Worm (Caenorhabditis elegans): Measurements from ENCODE around the gene C23G10.11.
A peak's percentile ranks its signal among the peaks of the same experiment; 100 is the strongest.

C23G10.11 gene

ce11 chrIII:6206161-6206853 lies 9.1 kb downstream of the C23G10.11 start, which contains the start of the genes sna-3 and rps-3:
sna-3 (minus strand) TSS chrIII:6206211.
rps-3 (plus strand) TSS chrIII:6206803.
- TF ChIP-seq nhr-25 (tag; optimal IDR thresholded peaks at IDR 0.05) (peak; percentile 83), tbx-2 (tag; optimal IDR thresholded peaks at IDR 0.05) (no peak), skn-1 (tag; optimal IDR thresholded peaks at IDR 0.05) (no peak), lsy-12 (tag; optimal IDR thresholded peaks at IDR 0.05) (peak; percentile 29), fos-1 (tag; optimal IDR thresholded peaks at IDR 0.05) (no peak), daf-12 (tag; optimal IDR thresholded peaks at IDR 0.05) (no peak), egl-5 (tag; optimal IDR thresholded peaks at IDR 0.05) (peak; percentile 34), mdl-1 (tag; optimal IDR thresholded peaks at IDR 0.05) (no peak), ceh-82 (tag; optimal IDR thresholded peaks at IDR 0.05) (no peak), ceh-28 (tag; optimal IDR thresholded peaks at IDR 0.05) (peak; percentile 57), lin-15B (tag; optimal IDR thresholded peaks at IDR 0.05) (peak; percentile 84), snpc-4 (tag; optimal IDR thresholded peaks at IDR 0.05) (no peak), nhr-11 (tag; optimal IDR thresholded peaks at IDR 0.05) (peak; percentile 31), R02D3.7 (tag; optimal IDR thresholded peaks at IDR 0.05) (peak; percentile 62), nhr-76 (tag; optimal IDR thresholded peaks at IDR 0.05) (no peak), nhr-77 (tag; optimal IDR thresholded peaks at IDR 0.05) (no peak), aly-2 (tag; optimal IDR thresholded peaks at IDR 0.05) (no peak), ama-1 (optimal IDR thresholded peaks at IDR 0.05) (peak; percentile 40), eor-1 (tag; optimal IDR thresholded peaks at IDR 0.05) (no peak), nhr-12 (tag; optimal IDR thresholded peaks at IDR 0.05) (no peak), ceh-9 (tag; optimal IDR thresholded peaks at IDR 0.05) (no peak), elt-2 (tag; optimal IDR thresholded peaks at IDR 0.05) (peak; percentile 47), pha-4 (tag; optimal IDR thresholded peaks at IDR 0.05) (peak; percentile 92), fkh-10 (GFP tag; optimal IDR thresholded peaks at IDR 0.05) (no peak), pqm-1 (tag; optimal IDR thresholded peaks at IDR 0.05) (peak; percentile 65), zag-1 (tag; optimal IDR thresholded peaks at IDR 0.05) (no peak), unc-62 (GFP tag; optimal IDR thresholded peaks at IDR 0.05) (no peak), lin-39 (tag; optimal IDR thresholded peaks at IDR 0.05) (peak; percentile 63), egl-27 (tag; optimal IDR thresholded peaks at IDR 0.05) (no peak), fkh-2 (tag; optimal IDR thresholded peaks at IDR 0.05) (no peak), nhr-67 (tag; optimal IDR thresholded peaks at IDR 0.05) (no peak), nhr-237 (tag; optimal IDR thresholded peaks at IDR 0.05) (no peak), mml-1 (tag; optimal IDR thresholded peaks at IDR 0.05) (no peak), jun-1 (tag; optimal IDR thresholded peaks at IDR 0.05) (peak; percentile 8), ztf-11 (tag; optimal IDR thresholded peaks at IDR 0.05) (no peak), nhr-28 (tag; optimal IDR thresholded peaks at IDR 0.05) (no peak), elt-1 (tag; optimal IDR thresholded peaks at IDR 0.05) (no peak), nhr-43 (tag; optimal IDR thresholded peaks at IDR 0.05; ENCODE audit: poor library complexity, severe bottlenecking) (peak; percentile 43), elt-3 (tag; optimal IDR thresholded peaks at IDR 0.05) (no peak), hmg-11 (tag; optimal IDR thresholded peaks at IDR 0.05) (peak; percentile 73), ceh-16 (tag; optimal IDR thresholded peaks at IDR 0.05) (no peak), ZK546.5 (tag; optimal IDR thresholded peaks at IDR 0.05) (no peak), nfya-1 (tag; optimal IDR thresholded peaks at IDR 0.05; ENCODE audit: insufficient read depth) (peak; percentile 90), sea-2 (GFP tag; optimal IDR thresholded peaks at IDR 0.05) (no peak), unc-39 (tag; optimal IDR thresholded peaks at IDR 0.05) (no peak), ztf-4 (tag; optimal IDR thresholded peaks at IDR 0.05) (no peak), nhr-23 (tag; optimal IDR thresholded peaks at IDR 0.05) (peak; percentile 76)
